Worm (Caenorhabditis elegans): ENCODE results near the gene clec-141.

clec-141 gene

DNA sequence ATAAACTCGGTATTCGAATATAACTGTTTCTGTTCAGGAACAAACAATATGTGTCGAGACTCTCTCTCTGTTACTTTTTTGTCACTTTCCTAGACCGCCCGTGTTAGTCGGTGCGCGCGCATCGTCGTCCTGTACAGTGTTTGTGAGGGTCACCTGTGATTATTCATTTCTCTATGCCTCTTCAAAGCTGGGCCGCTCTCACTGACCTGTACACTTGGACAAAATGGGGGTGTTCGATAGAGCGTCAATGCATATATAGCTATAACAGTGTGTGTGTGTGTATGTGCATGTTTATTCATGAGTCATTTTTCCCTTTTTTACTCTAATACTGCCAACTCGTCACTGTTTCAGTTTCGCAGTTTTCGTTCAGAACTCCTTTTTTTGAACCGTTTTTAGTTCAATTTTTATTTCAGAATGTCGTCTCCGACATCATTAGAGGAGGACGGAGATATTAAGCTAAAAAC is 27.8 kb downstream of the clec-141 start, which contains the start of gene pkc-3:
Gene pkc-3, plus strand, starts transcription at position 414 of the 464 bp plus-strand sequence.
- TF ChIP-seq lsy-2 (tag; optimal IDR thresholded peaks at IDR 0.05) = peak; percentile 56 to 58
- peak; percentile 83 for TF ChIP-seq lin-14 (GFP tag; optimal IDR thresholded peaks at IDR 0.05)
- no peak for TF ChIP-seq mab-9 (GFP tag; IDR thresholded peaks at IDR 0.05)
- peak in 3 of 6 experiments; percentile 6 to 74 (median 66) for TF ChIP-seq elt-3 (tag; optimal IDR thresholded peaks at IDR 0.05)
- TF ChIP-seq zip-4 (GFP tag; optimal IDR thresholded peaks at IDR 0.05) = peak; percentile 18
- TF ChIP-seq fkh-8 (tag; optimal IDR thresholded peaks at IDR 0.05) = no peak
- TF ChIP-seq mep-1 (tag; optimal IDR thresholded peaks at IDR 0.05) = peak; percentile 70
- peak in 1 of 3 experiments; percentile 17 for TF ChIP-seq ceh-82 (tag; optimal IDR thresholded peaks at IDR 0.05)
- no peak for TF ChIP-seq nhr-12 (tag; optimal IDR thresholded peaks at IDR 0.05)
- peak; percentile 32 for TF ChIP-seq tbx-2 (tag; optimal IDR thresholded peaks at IDR 0.05)
- no peak for TF ChIP-seq lin-39 (tag; optimal IDR thresholded peaks at IDR 0.05)
- peak; percentile 81 for TF ChIP-seq nhr-20 (tag; optimal IDR thresholded peaks at IDR 0.05)
- TF ChIP-seq nhr-77 (tag; optimal IDR thresholded peaks at IDR 0.05) = peak; percentile 79
- TF ChIP-seq pax-3 (tag; optimal IDR thresholded peaks at IDR 0.05) = no peak
- TF ChIP-seq swsn-7 (tag; optimal IDR thresholded peaks at IDR 0.05) = peak; percentile 50
- peak; percentile 37 for TF ChIP-seq nhr-47 (tag; optimal IDR thresholded peaks at IDR 0.05)
- peak; percentile 11 for TF ChIP-seq aly-2 (tag; optimal IDR thresholded peaks at IDR 0.05)
- peak; percentile 30 for TF ChIP-seq xbp-1 (tag; optimal IDR thresholded peaks at IDR 0.05)
- peak; percentile 10 for TF ChIP-seq fos-1 (tag; optimal IDR thresholded peaks at IDR 0.05)
- peak in 2 of 3 experiments; percentile 47 to 50 for TF ChIP-seq dpl-1 (GFP tag; optimal IDR thresholded peaks at IDR 0.05)
- peak; percentile 53 to 54 for TF ChIP-seq efl-1 (optimal IDR thresholded peaks at IDR 0.05)
- TF ChIP-seq efl-1 (GFP tag; optimal IDR thresholded peaks at IDR 0.05 in 1 of 2) = peak; percentile 21 to 95
- TF ChIP-seq nhr-71 (tag; optimal IDR thresholded peaks at IDR 0.05) = peak; percentile 71
- peak; percentile 40 for TF ChIP-seq lin-13 (GFP tag; optimal IDR thresholded peaks at IDR 0.05)
- TF ChIP-seq mdl-1 (tag; optimal IDR thresholded peaks at IDR 0.05) = peak in 1 of 2 experiments; percentile 36
- TF ChIP-seq irx-1 (tag; optimal IDR thresholded peaks at IDR 0.05) = peak; percentile 29
- peak; percentile 68 for TF ChIP-seq elt-2 (tag; optimal IDR thresholded peaks at IDR 0.05)
- TF ChIP-seq snu-23 (GFP tag; optimal IDR thresholded peaks at IDR 0.05) = peak; percentile 80
- peak; percentile 44 for TF ChIP-seq grh-1 (GFP tag; IDR thresholded peaks at IDR 0.05)
- TF ChIP-seq nhr-19 (GFP tag; conservative IDR thresholded peaks at IDR 0.05) = peak; percentile 56
- TF ChIP-seq lin-35 (GFP tag; optimal IDR thresholded peaks at IDR 0.05) = peak; percentile 25 to 81
- peak; percentile 91 for TF ChIP-seq ama-1 (optimal IDR thresholded peaks at IDR 0.05)
- TF ChIP-seq lin-15B (tag; optimal IDR thresholded peaks at IDR 0.05) = peak; percentile 17
- TF ChIP-seq unc-30 (tag; optimal IDR thresholded peaks at IDR 0.05) = no peak
- no peak for TF ChIP-seq ets-5 (GFP tag; IDR thresholded peaks at IDR 0.05)
- TF ChIP-seq nhr-85 (tag) = peak; percentile 81
- TF ChIP-seq jun-1 (tag; optimal IDR thresholded peaks at IDR 0.05) = peak; percentile 20
- TF ChIP-seq hpl-2 (GFP tag; optimal IDR thresholded peaks at IDR 0.05) = peak; percentile 67
- TF ChIP-seq blmp-1 (tag; optimal IDR thresholded peaks at IDR 0.05) = peak; percentile 84
- TF ChIP-seq C34B4.2 (tag; optimal IDR thresholded peaks at IDR 0.05) = no peak
- TF ChIP-seq rnt-1 (tag; optimal IDR thresholded peaks at IDR 0.05) = peak; percentile 16
- TF ChIP-seq skn-1 (tag; optimal IDR thresholded peaks at IDR 0.05) = peak; percentile 51
- peak; percentile 60 for TF ChIP-seq C16A3.4 (tag; optimal IDR thresholded peaks at IDR 0.05)
- peak; percentile 77 for TF ChIP-seq nhr-90 (tag; optimal IDR thresholded peaks at IDR 0.05; ENCODE audit: poor library complexity)
- no peak for TF ChIP-seq unc-98 (GFP tag; IDR thresholded peaks at IDR 0.05)
- TF ChIP-seq ztf-4 (tag; optimal IDR thresholded peaks at IDR 0.05) = peak; percentile 78
- TF ChIP-seq Y116A8C.19 (tag; optimal IDR thresholded peaks at IDR 0.05; ENCODE audit: borderline replicate concordance) = no peak
- TF ChIP-seq tlp-1 (tag; optimal IDR thresholded peaks at IDR 0.05) = no peak
- TF ChIP-seq lir-3 (tag; optimal IDR thresholded peaks at IDR 0.05; ENCODE audit: poor library complexity) = peak; percentile 12

All from whole organism, L1 larva.